Worm (Caenorhabditis elegans) whole organism, late embryonic: Measurements from ENCODE around the gene K02D10.4.

Experiments used
- C08G9.2 ChIP-seq: sonication (generic microtip); optimal IDR thresholded peaks from 2 replicates; lab custom pipeline; 2016; ENCODE audit warnings: mild to moderate bottlenecking, missing genetic modification characterization, moderate library complexity, missing compliant biosample characterization
- C38D4.7 ChIP-seq: fragments of 200-800 bp; sonication (Bioruptor generic); optimal IDR thresholded peaks from 2 replicates; lab custom pipeline; 2018; ENCODE audit warnings: mild to moderate bottlenecking, missing genetic modification characterization, moderate library complexity, missing compliant biosample characterization
- K02D7.2 ChIP-seq: sonication (generic microtip); optimal IDR thresholded peaks from 2 replicates; lab custom pipeline; 2017; ENCODE audit warnings: mild to moderate bottlenecking, missing genetic modification characterization, missing compliant biosample characterization
- T23F11.4 ChIP-seq: fragments of 200-800 bp; sonication (Bioruptor generic); optimal IDR thresholded peaks from 2 replicates; lab custom pipeline; 2018; ENCODE audit warnings: mild to moderate bottlenecking, missing genetic modification characterization, missing compliant biosample characterization
- ama-1 ChIP-seq: fragments of 150-350 bp; optimal IDR thresholded peaks from 2 replicates; lab custom pipeline; 2014
- ceh-14 ChIP-seq: sonication (generic microtip); optimal IDR thresholded peaks from 2 replicates; lab custom pipeline; 2016; ENCODE audit warnings: missing genotype, missing genetic modification characterization, missing compliant biosample characterization
- ceh-18 ChIP-seq: sonication (generic microtip); optimal IDR thresholded peaks from 2 replicates; lab custom pipeline; 2016; ENCODE audit warnings: missing genetic modification characterization, missing compliant biosample characterization
- ceh-19 ChIP-seq: fragments of 200-800 bp; sonication (Bioruptor generic); optimal IDR thresholded peaks from 2 replicates; lab custom pipeline; 2018; ENCODE audit warnings: mild to moderate bottlenecking, missing genetic modification characterization, missing compliant biosample characterization
- ceh-2 ChIP-seq: sonication (generic microtip); optimal IDR thresholded peaks from 2 replicates; lab custom pipeline; 2016; ENCODE audit warnings: missing genotype, missing genetic modification characterization, missing compliant biosample characterization
- ceh-22 ChIP-seq: sonication (generic microtip); optimal IDR thresholded peaks from 2 replicates; lab custom pipeline; 2017; ENCODE audit warnings: missing biosample characterization, missing genetic modification characterization
- ceh-30 ChIP-seq: fragments of 150-350 bp; optimal IDR thresholded peaks from 2 replicates; lab custom pipeline; 2014; ENCODE audit warnings: missing biosample characterization, missing genetic modification characterization
- ceh-31 ChIP-seq: sonication (generic microtip); optimal IDR thresholded peaks from 2 replicates; lab custom pipeline; 2016; ENCODE audit warnings: missing genetic modification characterization, missing compliant biosample characterization
- ceh-34 ChIP-seq: sonication (generic microtip); optimal IDR thresholded peaks from 2 replicates; lab custom pipeline; 2016; ENCODE audit warnings: mild to moderate bottlenecking, missing genetic modification characterization, missing compliant biosample characterization
- ceh-48 ChIP-seq: sonication (generic microtip); optimal IDR thresholded peaks from 2 replicates; lab custom pipeline; 2016; ENCODE audit warnings: missing genetic modification characterization, inconsistent platforms, missing compliant biosample characterization
- ceh-6 ChIP-seq: fragments of 200-800 bp; sonication (Bioruptor generic); optimal IDR thresholded peaks from 2 replicates; lab custom pipeline; 2018; ENCODE audit warnings: mild to moderate bottlenecking, missing genetic modification characterization, missing compliant biosample characterization
- che-1 ChIP-seq: sonication (generic microtip); optimal IDR thresholded peaks from 2 replicates; lab custom pipeline; 2016; ENCODE audit warnings: mild to moderate bottlenecking, missing genetic modification characterization, missing compliant biosample characterization
- dmd-4 ChIP-seq: sonication (generic microtip); optimal IDR thresholded peaks from 2 replicates; lab custom pipeline; 2016; ENCODE audit warnings: borderline replicate concordance, missing genetic modification characterization, missing compliant biosample characterization
- dve-1 ChIP-seq: sonication (generic microtip); optimal IDR thresholded peaks from 2 replicates; lab custom pipeline; 2017; ENCODE audit warnings: antibody characterized with exemption, mild to moderate bottlenecking, missing genetic modification characterization, missing compliant biosample characterization
- elt-2 ChIP-seq: sonication (generic microtip); optimal IDR thresholded peaks from 2 replicates; lab custom pipeline; 2016; ENCODE audit warnings: missing genetic modification reagents, missing genetic modification characterization, missing compliant biosample characterization
- elt-4 ChIP-seq: sonication (generic microtip); optimal IDR thresholded peaks from 2 replicates; lab custom pipeline; 2016; ENCODE audit warnings: missing genetic modification characterization, missing compliant biosample characterization
- ets-4 ChIP-seq: sonication (generic microtip); optimal IDR thresholded peaks from 2 replicates; lab custom pipeline; 2016; ENCODE audit warnings: missing genetic modification characterization, missing compliant biosample characterization
- eyg-1 ChIP-seq: sonication (generic microtip); optimal IDR thresholded peaks from 2 replicates; lab custom pipeline; 2016; ENCODE audit warnings: missing genotype, missing genetic modification characterization, missing compliant biosample characterization
- fkh-10 ChIP-seq: fragments of 150-350 bp; optimal IDR thresholded peaks from 2 replicates; lab custom pipeline; 2014; ENCODE audit warnings: missing biosample characterization, missing genetic modification reagents, missing genetic modification characterization
- fkh-6 ChIP-seq: sonication (generic microtip); optimal IDR thresholded peaks from 2 replicates; lab custom pipeline; 2016; ENCODE audit warnings: missing genetic modification characterization, missing compliant biosample characterization
- hlh-30 ChIP-seq: sonication (generic microtip); optimal IDR thresholded peaks from 2 replicates; lab custom pipeline; 2017; ENCODE audit warnings: antibody characterized with exemption, missing genetic modification characterization, missing compliant biosample characterization; ENCODE audit not compliant: insufficient read depth
- hlh-6 ChIP-seq: sonication (generic microtip); optimal IDR thresholded peaks from 2 replicates; lab custom pipeline; 2016; ENCODE audit warnings: missing genotype, missing genetic modification characterization, missing compliant biosample characterization
- lim-6 ChIP-seq: sonication (generic microtip); optimal IDR thresholded peaks from 2 replicates; lab custom pipeline; 2016; ENCODE audit warnings: missing genetic modification characterization, missing compliant biosample characterization
- lin-11 ChIP-seq: fragments of 200-800 bp; sonication (Bioruptor generic); optimal IDR thresholded peaks from 2 replicates; lab custom pipeline; 2018; ENCODE audit warnings: mild to moderate bottlenecking, missing genetic modification characterization, missing compliant biosample characterization
- madf-2 ChIP-seq: sonication (generic microtip); optimal IDR thresholded peaks from 2 replicates; lab custom pipeline; 2017; ENCODE audit warnings: missing genetic modification characterization, missing compliant biosample characterization
- mec-3 ChIP-seq: sonication (generic microtip); optimal IDR thresholded peaks from 2 replicates; lab custom pipeline; 2016; ENCODE audit warnings: borderline replicate concordance, missing genetic modification characterization, missing compliant biosample characterization
- nfya-1 ChIP-seq: sonication (generic microtip); optimal IDR thresholded peaks from 2 replicates; lab custom pipeline; 2017; ENCODE audit warnings: missing genetic modification characterization, mild to moderate bottlenecking, missing compliant biosample characterization, antibody characterized with exemption, moderate library complexity
- npax-4 ChIP-seq: sonication (generic microtip); optimal IDR thresholded peaks from 2 replicates; lab custom pipeline; 2016; ENCODE audit warnings: missing genetic modification characterization, missing compliant biosample characterization
- odd-2 ChIP-seq: sonication (generic microtip); optimal IDR thresholded peaks from 2 replicates; lab custom pipeline; 2017; ENCODE audit warnings: antibody characterized with exemption, mild to moderate bottlenecking, missing genetic modification characterization, missing compliant biosample characterization
- pat-9 ChIP-seq: fragments of 200-800 bp; sonication (Bioruptor generic); optimal IDR thresholded peaks from 2 replicates; lab custom pipeline; 2018; ENCODE audit warnings: mild to moderate bottlenecking, missing genetic modification characterization, moderate library complexity, missing compliant biosample characterization
- pax-1 ChIP-seq: fragments of 150-350 bp; optimal IDR thresholded peaks from 2 replicates; lab custom pipeline; 2014; ENCODE audit warnings: missing biosample characterization, missing genetic modification characterization
- pha-2 ChIP-seq: sonication (generic microtip); optimal IDR thresholded peaks from 2 replicates; lab custom pipeline; 2017; ENCODE audit warnings: mild to moderate bottlenecking, missing genetic modification characterization, missing compliant biosample characterization
- pha-4 ChIP-seq: fragments of 150-350 bp; optimal IDR thresholded peaks from 2 replicates; lab custom pipeline; 2018; ENCODE audit warnings: missing biosample characterization, missing genetic modification reagents, missing genetic modification characterization
- pqm-1 ChIP-seq: sonication (generic microtip); optimal IDR thresholded peaks from 2 replicates; lab custom pipeline; 2016; ENCODE audit warnings: missing genetic modification characterization, missing compliant biosample characterization
- pros-1 ChIP-seq: fragments of 150-350 bp; optimal IDR thresholded peaks from 2 replicates; lab custom pipeline; 2014; ENCODE audit warnings: missing biosample characterization, missing genetic modification reagents, missing genetic modification characterization
- ref-2 ChIP-seq: sonication (generic microtip); optimal IDR thresholded peaks from 2 replicates; lab custom pipeline; 2016; ENCODE audit warnings: missing genetic modification characterization, missing compliant biosample characterization
- rnt-1 ChIP-seq: sonication (generic microtip); optimal IDR thresholded peaks from 2 replicates; lab custom pipeline; 2016; ENCODE audit warnings: missing genetic modification characterization, missing compliant biosample characterization
- sdc-2 ChIP-seq: sonication (generic microtip); optimal IDR thresholded peaks from 2 replicates; lab custom pipeline; 2016; ENCODE audit warnings: missing genotype, missing genetic modification characterization, missing compliant biosample characterization
- sox-2 ChIP-seq: fragments of 200-800 bp; sonication (Bioruptor generic); IDR thresholded peaks from 2 replicates; pipeline ENCODE4 v1.3.6; 2022; ENCODE audit warnings: missing genetic modification reagents, missing genetic modification characterization, missing compliant biosample characterization
- sox-4 ChIP-seq: sonication (generic microtip); optimal IDR thresholded peaks from 2 replicates; lab custom pipeline; 2017; ENCODE audit warnings: mild to moderate bottlenecking, missing genetic modification characterization, inconsistent platforms, missing compliant biosample characterization
- syd-9 ChIP-seq: sonication (generic microtip); optimal IDR thresholded peaks from 2 replicates; lab custom pipeline; 2016; ENCODE audit warnings: mild to moderate bottlenecking, missing genetic modification characterization, moderate library complexity, missing compliant biosample characterization
- tbx-2 ChIP-seq: sonication (generic microtip); optimal IDR thresholded peaks from 2 replicates; lab custom pipeline; 2016; ENCODE audit warnings: missing genetic modification characterization, missing compliant biosample characterization
- tbx-7 ChIP-seq: sonication (generic microtip); optimal IDR thresholded peaks from 2 replicates; lab custom pipeline; 2016; ENCODE audit warnings: missing genotype, missing genetic modification characterization, missing compliant biosample characterization
- ttx-3 ChIP-seq: sonication (generic microtip); optimal IDR thresholded peaks from 2 replicates; lab custom pipeline; 2016; ENCODE audit warnings: missing genetic modification reagents, missing genetic modification characterization, missing compliant biosample characterization
- unc-3 ChIP-seq, 2 experiments: fragments of 200-800 bp in 1 of 2; sonication (Bioruptor generic) in 1 of 2; sonication (generic microtip) in 1 of 2; conservative IDR thresholded peaks in 1 of 2; optimal IDR thresholded peaks in 1 of 2; 2 replicates each; pipeline versions ENCODE4 v1.3.6 to Lab custom; 2016 to 2022; ENCODE audit warnings: missing compliant biosample characterization in 2 of 2, missing genetic modification characterization in 2 of 2, missing genetic modification reagents in 1 of 2
- unc-42 ChIP-seq: sonication (generic microtip); optimal IDR thresholded peaks from 2 replicates; lab custom pipeline; 2016; ENCODE audit warnings: missing genotype, missing genetic modification characterization, missing compliant biosample characterization
- unc-55 ChIP-seq: sonication (generic microtip); optimal IDR thresholded peaks from 2 replicates; lab custom pipeline; 2017; ENCODE audit warnings: missing biosample characterization, missing genetic modification reagents, missing genetic modification characterization
- unc-86 ChIP-seq: sonication (generic microtip); optimal IDR thresholded peaks from 2 replicates; lab custom pipeline; 2016; ENCODE audit warnings: missing genetic modification characterization, missing compliant biosample characterization
- zip-5 ChIP-seq: sonication (generic microtip); optimal IDR thresholded peaks from 2 replicates; lab custom pipeline; 2016; ENCODE audit warnings: missing genetic modification characterization, missing compliant biosample characterization
- ztf-16 ChIP-seq: sonication (generic microtip); optimal IDR thresholded peaks from 2 replicates; lab custom pipeline; 2017; ENCODE audit warnings: missing genetic modification characterization, missing compliant biosample characterization

Gene K02D10.4

ce11 chrIII:8795595-8796141 lies 15.9 kb upstream of the K02D10.4 start (continued):
- peak; percentile 73 for TF ChIP-seq syd-9 (tag; lab: Kevin White, UChicago)
- TF ChIP-seq ceh-6 = no peak
- peak; percentile 54 for TF ChIP-seq ceh-2 (tag; lab: Kevin White, UChicago)
- TF ChIP-seq odd-2 (tag; lab: Kevin White, UChicago) = no peak
- peak; percentile 67 for TF ChIP-seq ceh-48
- TF ChIP-seq ama-1 (lab: Kevin White, UChicago) = no peak
- no peak for TF ChIP-seq elt-4
- TF ChIP-seq ceh-14 = peak; percentile 75
- no peak for TF ChIP-seq ttx-3
- TF ChIP-seq hlh-6 = peak; percentile 28
- TF ChIP-seq ceh-22 (tag; lab: Kevin White, UChicago) = no peak
- no peak for TF ChIP-seq fkh-10 (GFP tag; lab: Kevin White, UChicago)
- no peak for TF ChIP-seq lin-11 (tag; lab: Kevin White, UChicago)
- TF ChIP-seq K02D7.2 = no peak
- TF ChIP-seq eyg-1 (tag; lab: Kevin White, UChicago) = no peak
- peak; percentile 10 for TF ChIP-seq che-1
- peak; percentile 80 for TF ChIP-seq hlh-30
- TF ChIP-seq unc-42 = peak; percentile 69
- no peak for TF ChIP-seq C38D4.7 (GFP tag; lab: Kevin White, UChicago)
- peak; percentile 93 for TF ChIP-seq ceh-34 (tag; lab: Kevin White, UChicago)
- no peak for TF ChIP-seq npax-4 (tag; lab: Kevin White, UChicago)
- no peak for TF ChIP-seq T23F11.4 (GFP tag; lab: Kevin White, UChicago)
- TF ChIP-seq ref-2 (tag; lab: Kevin White, UChicago) = peak; percentile 87
- TF ChIP-seq elt-2 (tag; lab: Kevin White, UChicago) = peak; percentile 17
- TF ChIP-seq pax-1 (tag; lab: Kevin White, UChicago) = no peak
- TF ChIP-seq madf-2 = peak; percentile 9
- no peak for TF ChIP-seq fkh-6
- TF ChIP-seq dve-1 (tag; lab: Kevin White, UChicago) = peak; percentile 90
- TF ChIP-seq pha-4 (tag; lab: Kevin White, UChicago) = no peak
- peak; percentile 92 for TF ChIP-seq ceh-31
- peak; percentile 75 for TF ChIP-seq sox-2 (GFP tag; lab: Robert Waterston, UW)
- TF ChIP-seq zip-5 = no peak
- no peak for TF ChIP-seq pat-9 (tag; lab: Kevin White, UChicago)
- peak; percentile 17 for TF ChIP-seq tbx-7
- TF ChIP-seq pros-1 = peak; percentile 93
- TF ChIP-seq unc-3 (GFP tag; conservative IDR thresholded peaks at IDR 0.05; lab: Robert Waterston, UW) = no peak
- peak; percentile 17 for TF ChIP-seq unc-3 (tag; optimal IDR thresholded peaks at IDR 0.05; lab: Kevin White, UChicago)
- TF ChIP-seq tbx-2 (tag; lab: Kevin White, UChicago) = peak; percentile 95
- peak; percentile 10 for TF ChIP-seq sdc-2
- peak; percentile 89 for TF ChIP-seq rnt-1 (tag; lab: Kevin White, UChicago)
- peak; percentile 60 for TF ChIP-seq ceh-30

ce11 chrIII:8794793-8795192 lies 15.0 kb upstream of the K02D10.4 start:
- peak; percentile 13 for TF ChIP-seq ceh-19 (GFP tag; lab: Kevin White, UChicago)
- TF ChIP-seq unc-86 (tag; lab: Kevin White, UChicago) = no peak
- peak; percentile 26 for TF ChIP-seq pha-2 (tag; lab: Kevin White, UChicago)
- TF ChIP-seq unc-55 (GFP tag; lab: Kevin White, UChicago) = peak; percentile 41
- no peak for TF ChIP-seq sox-4 (tag; lab: Kevin White, UChicago)
- TF ChIP-seq K02D7.2 = no peak
- no peak for TF ChIP-seq dmd-4
- peak; percentile 77 for TF ChIP-seq ref-2 (tag; lab: Kevin White, UChicago)
- no peak for TF ChIP-seq fkh-10 (GFP tag; lab: Kevin White, UChicago)
- peak; percentile 3 for TF ChIP-seq hlh-30
- no peak for TF ChIP-seq elt-2 (tag; lab: Kevin White, UChicago)
- no peak for TF ChIP-seq C38D4.7 (GFP tag; lab: Kevin White, UChicago)
- peak; percentile 28 for TF ChIP-seq ceh-18 (tag; lab: Kevin White, UChicago)
- TF ChIP-seq ceh-22 (tag; lab: Kevin White, UChicago) = no peak
- TF ChIP-seq ttx-3 = no peak
- TF ChIP-seq pqm-1 (tag; lab: Kevin White, UChicago) = no peak
- peak; percentile 60 for TF ChIP-seq nfya-1 (tag; lab: Kevin White, UChicago)
- no peak for TF ChIP-seq mec-3 (tag; lab: Kevin White, UChicago)
- no peak for TF ChIP-seq lim-6 (tag; lab: Kevin White, UChicago)
- peak; percentile 25 for TF ChIP-seq ztf-16 (tag; lab: Kevin White, UChicago)
- TF ChIP-seq C08G9.2 = no peak
- TF ChIP-seq ets-4 (tag; lab: Kevin White, UChicago) = peak; percentile 42
